Fruit fly (Drosophila melanogaster) whole organism, embryonic: ENCODE results near the gene Dh31.

Source experiments
- Abd-B ChIP-seq: fragments of 200-800 bp; sonication (Bioruptor generic); optimal IDR thresholded peaks from 2 replicates; lab custom pipeline; 2018; ENCODE audit warnings: missing biosample characterization, mild to moderate bottlenecking, missing genetic modification characterization, moderate library complexity
- Blimp-1 ChIP-seq: fragments of 200-800 bp; sonication (Bioruptor generic); optimal IDR thresholded peaks from 3 replicates; lab custom pipeline; 2018; ENCODE audit warnings: missing biosample characterization, missing genetic modification characterization, mild to moderate bottlenecking, moderate library complexity, missing genetic modification reagents
- CG10267 ChIP-seq: fragments of 200-800 bp; sonication (Bioruptor generic); optimal IDR thresholded peaks from 2 replicates; lab custom pipeline; 2018; ENCODE audit warnings: missing biosample characterization, mild to moderate bottlenecking, missing genetic modification characterization, moderate library complexity
- CG10959 ChIP-seq: fragments of 200-800 bp; sonication (Bioruptor generic); IDR thresholded peaks from 2 replicates; pipeline ENCODE4 v1.3.6; 2022; ENCODE audit warnings: missing biosample characterization, missing genetic modification characterization
- CG12744 ChIP-seq: fragments of 200-800 bp; sonication (Bioruptor generic); optimal IDR thresholded peaks from 2 replicates; lab custom pipeline; 2016; ENCODE audit warnings: missing biosample characterization, missing genetic modification characterization
- CG13123 ChIP-seq: fragments of 200-800 bp; sonication (Bioruptor generic); optimal IDR thresholded peaks from 2 replicates; lab custom pipeline; 2016; ENCODE audit warnings: missing biosample characterization, missing genetic modification characterization
- CG14710 ChIP-seq: fragments of 200-800 bp; sonication (Bioruptor generic); optimal IDR thresholded peaks from 3 replicates; lab custom pipeline; 2019; ENCODE audit warnings: missing biosample characterization, mild to moderate bottlenecking, missing genetic modification characterization, moderate library complexity
- CG1603 ChIP-seq: fragments of 200-800 bp; sonication (Bioruptor generic); optimal IDR thresholded peaks from 2 replicates; lab custom pipeline; 2019; ENCODE audit warnings: missing biosample characterization, mild to moderate bottlenecking, missing genetic modification characterization, moderate library complexity
- CG17359 ChIP-seq: fragments of 200-800 bp; sonication (Bioruptor generic); optimal IDR thresholded peaks from 3 replicates; lab custom pipeline; 2018; ENCODE audit warnings: missing biosample characterization, mild to moderate bottlenecking, missing genetic modification characterization, moderate library complexity
- CG2129 ChIP-seq: fragments of 200-800 bp; sonication (Bioruptor generic); IDR thresholded peaks from 2 replicates; pipeline ENCODE4 v1.3.6; 2022; ENCODE audit warnings: missing biosample characterization, missing genetic modification characterization; ENCODE audit not compliant: partially characterized antibody
- CG30403 ChIP-seq: fragments of 200-800 bp; sonication (Bioruptor generic); optimal IDR thresholded peaks from 3 replicates; lab custom pipeline; 2016; ENCODE audit warnings: missing biosample characterization, missing genetic modification characterization
- CG32767 ChIP-seq: fragments of 200-800 bp; sonication (Bioruptor generic); IDR thresholded peaks from 2 replicates; pipeline ENCODE4 v1.3.6; 2022; ENCODE audit warnings: missing biosample characterization, missing genetic modification characterization
- CG3847 ChIP-seq: fragments of 200-800 bp; sonication (Bioruptor generic); IDR thresholded peaks from 2 replicates; pipeline ENCODE4 v1.3.6; 2022; ENCODE audit warnings: missing biosample characterization, missing genetic modification characterization
- CG5953 ChIP-seq: fragments of 200-800 bp; sonication (Bioruptor generic); IDR thresholded peaks from 2 replicates; pipeline ENCODE4 v1.3.6; 2022; ENCODE audit warnings: missing biosample characterization, missing genetic modification characterization
- CG9609 ChIP-seq: fragments of 200-800 bp; sonication (Bioruptor generic); optimal IDR thresholded peaks from 3 replicates; lab custom pipeline; 2016; ENCODE audit warnings: missing biosample characterization, missing genetic modification characterization
- Dad ChIP-seq: fragments of 200-800 bp; sonication (Bioruptor generic); optimal IDR thresholded peaks from 3 replicates; lab custom pipeline; 2016; ENCODE audit warnings: missing biosample characterization, missing genetic modification characterization
- Doc2 ChIP-seq: fragments of 200-800 bp; sonication (Bioruptor generic); IDR thresholded peaks from 2 replicates; pipeline ENCODE4 v1.3.6; 2022; ENCODE audit warnings: missing biosample characterization, missing genetic modification characterization
- Drgx ChIP-seq: fragments of 200-800 bp; sonication (Bioruptor generic); IDR thresholded peaks from 2 replicates; pipeline ENCODE4 v1.3.6; 2022; ENCODE audit warnings: missing biosample characterization, missing genetic modification characterization
- ERR ChIP-seq: fragments of 200-800 bp; sonication (Bioruptor generic); optimal IDR thresholded peaks from 2 replicates; lab custom pipeline; 2016; ENCODE audit warnings: missing biosample characterization, missing genetic modification characterization
- Eip74EF ChIP-seq, 2 experiments: fragments of 200-800 bp in 1 of 2; fragments of >200 bp in 1 of 2; sonication (Bioruptor generic) in 1 of 2; optimal IDR thresholded peaks; 2 replicates each; lab custom pipeline; 2017 to 2019; ENCODE audit warnings: missing biosample characterization in 2 of 2, missing genetic modification characterization in 2 of 2, mild to moderate bottlenecking in 1 of 2, moderate library complexity in 1 of 2
- Ets65A ChIP-seq: fragments of 200-800 bp; sonication (Bioruptor generic); peaks from one replicate; lab custom pipeline; 2016; ENCODE audit warnings: missing biosample characterization, missing genetic modification characterization
- H15 ChIP-seq: fragments of 200-800 bp; sonication (Bioruptor generic); IDR thresholded peaks from 3 replicates; pipeline ENCODE4 v1.3.6; 2022; ENCODE audit warnings: missing biosample characterization, missing genetic modification characterization
- HLHmδ ChIP-seq: fragments of 200-800 bp; sonication (Bioruptor generic); optimal IDR thresholded peaks from 2 replicates; lab custom pipeline; 2018; ENCODE audit warnings: missing biosample characterization, mild to moderate bottlenecking, missing genetic modification characterization, moderate library complexity
- Hr3 ChIP-seq: fragments of 200-800 bp; sonication (Bioruptor generic); optimal IDR thresholded peaks from 3 replicates; lab custom pipeline; 2016; ENCODE audit warnings: missing biosample characterization, missing genetic modification characterization
- Lpt ChIP-seq: fragments of >200 bp; optimal IDR thresholded peaks from 2 replicates; lab custom pipeline; 2018; ENCODE audit warnings: missing biosample characterization, missing genetic modification characterization
- Myb ChIP-seq: fragments of 200-800 bp; sonication (Bioruptor generic); optimal IDR thresholded peaks from 2 replicates; lab custom pipeline; 2016; ENCODE audit warnings: missing biosample characterization, missing genetic modification characterization
- NFAT ChIP-seq: fragments of 200-800 bp; sonication (Bioruptor generic); IDR thresholded peaks from 2 replicates; pipeline ENCODE4 v1.3.6; 2022; ENCODE audit warnings: missing biosample characterization, missing genetic modification characterization
- Neu2 ChIP-seq: fragments of 200-800 bp; sonication (Bioruptor generic); optimal IDR thresholded peaks from 3 replicates; lab custom pipeline; 2016; ENCODE audit warnings: missing biosample characterization, missing genetic modification characterization, borderline replicate concordance
- Opbp ChIP-seq: fragments of 200-800 bp; sonication (Bioruptor generic); IDR thresholded peaks from 3 replicates; pipeline ENCODE4 v1.3.6; 2022; ENCODE audit warnings: missing biosample characterization, missing genetic modification characterization; ENCODE audit not compliant: partially characterized antibody
- Poxn ChIP-seq: fragments of 200-800 bp; sonication (Bioruptor generic); IDR thresholded peaks from 2 replicates; pipeline ENCODE4 v1.3.6; 2022; ENCODE audit warnings: missing biosample characterization, missing genetic modification characterization
- Tbp ChIP-seq: fragments of >200 bp; optimal IDR thresholded peaks from 2 replicates; lab custom pipeline; 2018; ENCODE audit warnings: missing biosample characterization, missing genetic modification characterization
- ab ChIP-seq: fragments of 200-800 bp; sonication (Bioruptor generic); optimal IDR thresholded peaks from 2 replicates; lab custom pipeline; 2016; ENCODE audit warnings: missing biosample characterization, missing genetic modification characterization
- bigmax ChIP-seq: fragments of 200-800 bp; sonication (Bioruptor generic); optimal IDR thresholded peaks from 2 replicates; lab custom pipeline; 2018; ENCODE audit warnings: missing biosample characterization, mild to moderate bottlenecking, missing genetic modification characterization
- cato ChIP-seq: fragments of 200-800 bp; sonication (Bioruptor generic); optimal IDR thresholded peaks from 2 replicates; lab custom pipeline; 2016; ENCODE audit warnings: missing biosample characterization, missing genetic modification characterization, borderline replicate concordance
- cg ChIP-seq: fragments of 200-800 bp; sonication (Bioruptor generic); optimal IDR thresholded peaks from 3 replicates; lab custom pipeline; 2019; ENCODE audit warnings: missing biosample characterization, mild to moderate bottlenecking, missing genetic modification characterization, moderate library complexity
- dmrt11E ChIP-seq: fragments of 200-800 bp; sonication (Bioruptor generic); optimal IDR thresholded peaks from 3 replicates; lab custom pipeline; 2018; ENCODE audit warnings: missing biosample characterization, mild to moderate bottlenecking, missing genetic modification characterization, moderate library complexity
- dmrt99B ChIP-seq: fragments of 200-800 bp; sonication (Bioruptor generic); optimal IDR thresholded peaks from 2 replicates; lab custom pipeline; 2018; ENCODE audit warnings: missing biosample characterization, mild to moderate bottlenecking, missing genetic modification characterization, moderate library complexity
- gem ChIP-seq: fragments of 200-800 bp; sonication (Bioruptor generic); optimal IDR thresholded peaks from 2 replicates; lab custom pipeline; 2019; ENCODE audit warnings: missing biosample characterization, mild to moderate bottlenecking, missing genetic modification characterization, moderate library complexity
- h ChIP-seq: fragments of >200 bp; optimal IDR thresholded peaks from 2 replicates; lab custom pipeline; 2017
- jumu ChIP-seq: fragments of 200-800 bp; sonication (Bioruptor generic); optimal IDR thresholded peaks from 3 replicates; lab custom pipeline; 2016; ENCODE audit warnings: missing biosample characterization, missing genetic modification characterization
- kni ChIP-seq: fragments of 200-800 bp; sonication (Bioruptor generic); optimal IDR thresholded peaks from 3 replicates; lab custom pipeline; 2017; ENCODE audit warnings: mild to moderate bottlenecking, missing biosample characterization, missing genetic modification reagents, missing genetic modification characterization
- peb ChIP-seq: fragments of 200-800 bp; sonication (Bioruptor generic); IDR thresholded peaks from 2 replicates; pipeline ENCODE4 v1.3.6; 2022; ENCODE audit warnings: missing biosample characterization, missing genetic modification characterization
- pfk ChIP-seq: fragments of 200-800 bp; sonication (Bioruptor generic); optimal IDR thresholded peaks from 2 replicates; lab custom pipeline; 2018; ENCODE audit warnings: missing biosample characterization, mild to moderate bottlenecking, missing genetic modification characterization, moderate library complexity
- pum ChIP-seq: fragments of 200-800 bp; sonication (Bioruptor generic); optimal IDR thresholded peaks from 2 replicates; lab custom pipeline; 2016; ENCODE audit warnings: missing biosample characterization, missing genetic modification characterization
- rib ChIP-seq: fragments of 200-800 bp; sonication (Bioruptor generic); IDR thresholded peaks from 2 replicates; pipeline ENCODE4 v1.3.6; 2022; ENCODE audit warnings: missing biosample characterization, missing genetic modification characterization
- run ChIP-seq: fragments of 200-800 bp; sonication (Bioruptor generic); optimal IDR thresholded peaks from 3 replicates; lab custom pipeline; 2018; ENCODE audit warnings: missing biosample characterization, mild to moderate bottlenecking, missing genetic modification characterization
- sens ChIP-seq: fragments of 200-800 bp; sonication (Bioruptor generic); peaks from one replicate; lab custom pipeline; 2016; ENCODE audit warnings: missing biosample characterization, missing genetic modification characterization
- sens-2 ChIP-seq: fragments of 200-800 bp; sonication (Bioruptor generic); IDR thresholded peaks from 2 replicates; pipeline ENCODE4 v1.3.6; 2022; ENCODE audit warnings: missing biosample characterization, missing genetic modification characterization
- shn ChIP-seq: fragments of 200-800 bp; sonication (Bioruptor generic); optimal IDR thresholded peaks from 3 replicates; lab custom pipeline; 2016; ENCODE audit warnings: missing biosample characterization, missing genetic modification characterization
- sqz ChIP-seq: fragments of 200-800 bp; sonication (Bioruptor generic); optimal IDR thresholded peaks from 3 replicates; lab custom pipeline; 2018; ENCODE audit warnings: missing biosample characterization, mild to moderate bottlenecking, missing genetic modification characterization
- tna ChIP-seq: fragments of 200-800 bp; sonication (Bioruptor generic); IDR thresholded peaks from 2 replicates; pipeline ENCODE4 v1.3.6; 2022; ENCODE audit warnings: missing biosample characterization, missing genetic modification characterization; ENCODE audit not compliant: partially characterized antibody
- vnd ChIP-seq: fragments of 200-800 bp; sonication (Bioruptor generic); IDR thresholded peaks from 3 replicates; pipeline ENCODE4 v1.3.6; 2022; ENCODE audit warnings: missing biosample characterization, missing genetic modification characterization; ENCODE audit not compliant: partially characterized antibody

The Dh31 gene

DNA sequence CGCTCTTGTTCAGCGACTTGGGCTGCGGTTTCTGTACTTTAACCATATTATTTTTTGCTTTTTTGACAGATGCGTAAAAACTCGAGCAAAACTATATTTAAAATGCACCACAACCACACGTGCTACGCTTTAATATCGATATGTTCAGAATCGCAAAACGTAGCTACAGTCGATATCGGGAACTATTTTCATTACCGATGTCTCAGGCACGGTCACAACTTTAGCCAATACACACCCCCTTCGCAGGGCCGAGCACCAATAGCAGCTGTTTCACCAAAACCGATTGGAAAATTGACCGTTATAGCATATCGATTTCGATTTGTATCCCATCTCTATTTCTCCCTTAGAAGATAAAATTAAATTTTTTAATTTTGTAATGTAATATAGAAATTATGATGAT lies 5.1 kb upstream of the Dh31 start, which contains the start of gene CG13096 (continued):
- peak; percentile 95 for TF ChIP-seq CG2129 (GFP tag; lab: Robert Waterston, UW)
- peak; percentile 53; the same call in 1 of the 2 replicates for TF ChIP-seq CG3847
- TF ChIP-seq tna (GFP tag; lab: Robert Waterston, UW) = peak; percentile 97
- TF ChIP-seq dmrt11E (tag; lab: Kevin White, UChicago) = no peak
- no peak for TF ChIP-seq Blimp-1 (GFP tag; lab: Kevin White, UChicago)
- no peak for TF ChIP-seq Drgx (GFP tag; lab: Robert Waterston, UW)
- TF ChIP-seq CG13123 (GFP tag; lab: Kevin White, UChicago) = no peak
- no peak for TF ChIP-seq Lpt
- peak; percentile 50 for TF ChIP-seq bigmax
- TF ChIP-seq vnd (GFP tag; lab: Robert Waterston, UW) = peak; percentile 97
- no peak for TF ChIP-seq cg (GFP tag; lab: Kevin White, UChicago)
- TF ChIP-seq Doc2 (GFP tag; lab: Robert Waterston, UW) = no peak
- no peak for TF ChIP-seq Eip74EF (GFP tag; optimal IDR thresholded peaks at IDR 0.05; lab: Kevin White, UChicago)
- TF ChIP-seq kni (GFP tag; lab: Kevin White, UChicago) = no peak
- no peak for TF ChIP-seq CG10959 (GFP tag; lab: Robert Waterston, UW)
- peak; percentile 76 for TF ChIP-seq CG14710 (tag; lab: Kevin White, UChicago)
- TF ChIP-seq Poxn (GFP tag; lab: Robert Waterston, UW) = no peak
- no peak for TF ChIP-seq pfk (GFP tag; lab: Kevin White, UChicago)
- TF ChIP-seq rib = no peak
- TF ChIP-seq ab (GFP tag; lab: Kevin White, UChicago) = no peak
- no peak for TF ChIP-seq H15 (GFP tag; lab: Robert Waterston, UW)
- no peak for TF ChIP-seq gem (tag; lab: Kevin White, UChicago)
- TF ChIP-seq CG5953 (GFP tag; lab: Robert Waterston, UW) = no peak
- peak; percentile 3 for TF ChIP-seq Hr3 (GFP tag; lab: Kevin White, UChicago)
- TF ChIP-seq Ets65A (GFP tag; lab: Kevin White, UChicago) = peak; percentile 83
- peak; percentile 93 for TF ChIP-seq CG1603 (tag; lab: Kevin White, UChicago)
- TF ChIP-seq CG30403 = no peak
- TF ChIP-seq Myb (GFP tag; lab: Kevin White, UChicago) = peak; percentile 99
- TF ChIP-seq HLHmδ (GFP tag; lab: Kevin White, UChicago) = no peak
- no peak for TF ChIP-seq sqz (GFP tag; lab: Kevin White, UChicago)
- no peak for TF ChIP-seq Tbp (GFP tag; lab: Kevin White, UChicago)
- no peak for TF ChIP-seq Neu2 (GFP tag; lab: Kevin White, UChicago)
- TF ChIP-seq CG32767 (GFP tag; lab: Robert Waterston, UW) = no peak
- peak; percentile 35 for TF ChIP-seq CG9609 (GFP tag; lab: Kevin White, UChicago)
- TF ChIP-seq Opbp (GFP tag; lab: Robert Waterston, UW) = peak; percentile 98
- TF ChIP-seq shn = no peak
- no peak; the same call in 1 of the 2 replicates for TF ChIP-seq NFAT (GFP tag; lab: Robert Waterston, UW)
- no peak for TF ChIP-seq peb
- TF ChIP-seq ERR = peak; percentile 15
- TF ChIP-seq h (lab: Kevin White, UChicago) = no peak
- TF ChIP-seq run (tag; lab: Kevin White, UChicago) = no peak
- TF ChIP-seq CG12744 (GFP tag; lab: Kevin White, UChicago) = no peak
- no peak for TF ChIP-seq sens-2 (GFP tag; lab: Robert Waterston, UW)
- peak; percentile 48 for TF ChIP-seq sens
- TF ChIP-seq pum (GFP tag; lab: Kevin White, UChicago) = no peak
- TF ChIP-seq Abd-B (GFP tag; lab: Kevin White, UChicago) = peak; percentile 55
- TF ChIP-seq Dad = peak; percentile 22
- no peak for TF ChIP-seq cato
- peak; percentile 14 for TF ChIP-seq jumu (GFP tag; lab: Kevin White, UChicago)
- TF ChIP-seq CG10267 (tag; lab: Kevin White, UChicago) = peak; percentile 74
- no peak for TF ChIP-seq CG17359 (tag; lab: Kevin White, UChicago)
- TF ChIP-seq dmrt99B (tag; lab: Kevin White, UChicago) = no peak
